Worm (Caenorhabditis elegans) whole organism, midembryonic: ENCODE results near the gene Y47D7A.7.

Experiments
- T22C8.4 ChIP-seq: fragments of 200-800 bp; sonication (Bioruptor generic); IDR thresholded peaks from 2 replicates; pipeline ENCODE4 v1.3.6; 2022; ENCODE audit warnings: missing genetic modification characterization, missing compliant biosample characterization
- cog-1 ChIP-seq: sonication (generic microtip); optimal IDR thresholded peaks from 2 replicates; lab custom pipeline; 2016; ENCODE audit warnings: missing genetic modification characterization, missing compliant biosample characterization
- flt-1 ChIP-seq: fragments of 200-800 bp; sonication (Bioruptor generic); IDR thresholded peaks from 2 replicates; pipeline ENCODE4 v1.3.6; 2022; ENCODE audit warnings: missing genetic modification characterization, missing compliant biosample characterization
- klf-2 ChIP-seq: fragments of 200-800 bp; sonication (Bioruptor generic); conservative IDR thresholded peaks from 2 replicates; pipeline ENCODE4 v1.3.6; 2022; ENCODE audit warnings: missing genetic modification reagents, missing genetic modification characterization, missing compliant biosample characterization
- med-1 ChIP-seq: sonication (generic microtip); optimal IDR thresholded peaks from 2 replicates; lab custom pipeline; 2017; ENCODE audit warnings: missing genetic modification characterization, mild to moderate bottlenecking, missing compliant biosample characterization, antibody characterized with exemption, missing genetic modification reagents; ENCODE audit not compliant: insufficient read depth
- ref-1 ChIP-seq: fragments of 200-800 bp; sonication (Bioruptor generic); conservative IDR thresholded peaks from 2 replicates; pipeline ENCODE4 v1.3.6; 2022; ENCODE audit warnings: missing genetic modification reagents, missing genetic modification characterization, missing compliant biosample characterization
- tab-1 ChIP-seq: fragments of 200-800 bp; sonication (Bioruptor generic); IDR thresholded peaks from 2 replicates; pipeline ENCODE4 v1.3.6; 2022; ENCODE audit warnings: missing genetic modification characterization, missing compliant biosample characterization
- ztf-23 ChIP-seq: fragments of 200-800 bp; sonication (Bioruptor generic); IDR thresholded peaks from 2 replicates; pipeline ENCODE4 v1.3.6; 2022; ENCODE audit warnings: missing genetic modification reagents, missing genetic modification characterization, missing compliant biosample characterization
- ztf-29 ChIP-seq: fragments of 200-800 bp; sonication (Bioruptor generic); IDR thresholded peaks from 2 replicates; pipeline ENCODE4 v1.3.6; 2022; ENCODE audit warnings: missing genetic modification reagents, missing genetic modification characterization, missing compliant biosample characterization

The Y47D7A.7 gene

ce11 chrV:4419767-4420322, at the start of gene Y47D7A.7, which contains the start of gene Y47D7A.2:
Y47D7A.7 (minus strand) TSS chrV:4419867.
Y47D7A.2 (plus strand) TSS chrV:4420272.
- no peak for TF ChIP-seq flt-1
- no peak for TF ChIP-seq med-1
- no peak for TF ChIP-seq ref-1 (GFP tag; lab: Robert Waterston, UW)
- TF ChIP-seq T22C8.4: no peak
- no peak for TF ChIP-seq cog-1
- TF ChIP-seq ztf-29 (GFP tag; lab: Robert Waterston, UW): no peak
- no peak for TF ChIP-seq ztf-23
- TF ChIP-seq tab-1 (GFP tag; lab: Robert Waterston, UW): no peak
- no peak for TF ChIP-seq klf-2 (GFP tag; lab: Robert Waterston, UW)

ce11 chrV:4454634-4455033, 35.0 kb upstream of the Y47D7A.7 start, which contains the start of gene gnrr-5:
gnrr-5 (minus strand) TSS chrV:4454734.
- TF ChIP-seq klf-2 (GFP tag; lab: Robert Waterston, UW): no peak
- no peak for TF ChIP-seq ztf-29 (GFP tag; lab: Robert Waterston, UW)
- no peak for TF ChIP-seq flt-1
- TF ChIP-seq T22C8.4: no peak
- no peak for TF ChIP-seq ztf-23
- no peak for TF ChIP-seq ref-1 (GFP tag; lab: Robert Waterston, UW)
- TF ChIP-seq med-1: no peak
- no peak for TF ChIP-seq tab-1 (GFP tag; lab: Robert Waterston, UW)
- no peak for TF ChIP-seq cog-1

ce11 chrV:4450523-4451089, 30.9 kb upstream of the Y47D7A.7 start, which contains the start of gene rft-2:
rft-2 (minus strand) TSS chrV:4450563.
- no peak for TF ChIP-seq T22C8.4
- no peak for TF ChIP-seq ref-1 (GFP tag; lab: Robert Waterston, UW)
- no peak for TF ChIP-seq ztf-23
- TF ChIP-seq tab-1 (GFP tag; lab: Robert Waterston, UW): no peak
- TF ChIP-seq cog-1: no peak
- TF ChIP-seq flt-1: no peak

- no peak for TF ChIP-seq flt-1
- no peak for TF ChIP-seq ztf-23
- no peak for TF ChIP-seq T22C8.4
- no peak for TF ChIP-seq ref-1 (GFP tag; lab: Robert Waterston, UW)
- no peak for TF ChIP-seq cog-1
- TF ChIP-seq tab-1 (GFP tag; lab: Robert Waterston, UW): no peak
- no peak for TF ChIP-seq med-1
- TF ChIP-seq klf-2 (GFP tag; lab: Robert Waterston, UW): no peak
- TF ChIP-seq ztf-29 (GFP tag; lab: Robert Waterston, UW): no peak
Measured at ce11 chrV:4447637-4448036, 28.0 kb upstream of the Y47D7A.7 start.

ce11 chrV:4442749-4443381, 23.2 kb upstream of the Y47D7A.7 start, which contains the start of gene rft-1:
rft-1 (minus strand) TSS chrV:4443223.
- TF ChIP-seq tab-1 (GFP tag; lab: Robert Waterston, UW) (no peak), ztf-29 (GFP tag; lab: Robert Waterston, UW) (no peak), med-1 (no peak), klf-2 (GFP tag; lab: Robert Waterston, UW) (no peak)

- no peak for TF ChIP-seq med-1
- TF ChIP-seq T22C8.4: no peak
- no peak for TF ChIP-seq ref-1 (GFP tag; lab: Robert Waterston, UW)
- TF ChIP-seq tab-1 (GFP tag; lab: Robert Waterston, UW): no peak
- TF ChIP-seq cog-1: no peak
- no peak for TF ChIP-seq klf-2 (GFP tag; lab: Robert Waterston, UW)
- TF ChIP-seq ztf-23: no peak
- TF ChIP-seq flt-1: no peak
- TF ChIP-seq ztf-29 (GFP tag; lab: Robert Waterston, UW): no peak
Measured at ce11 chrV:4437215-4437614, 17.5 kb upstream of the Y47D7A.7 start.

ce11 chrV:4435411-4435981, 15.8 kb upstream of the Y47D7A.7 start, which contains the start of gene Y47D7A.13:
Y47D7A.13 (minus strand) TSS chrV:4435927.
- TF ChIP-seq ztf-29 (GFP tag; lab: Robert Waterston, UW) (no peak), T22C8.4 (no peak), flt-1 (no peak), ref-1 (GFP tag; lab: Robert Waterston, UW) (no peak), med-1 (no peak), klf-2 (GFP tag; lab: Robert Waterston, UW) (no peak), ztf-23 (no peak), cog-1 (no peak), tab-1 (GFP tag; lab: Robert Waterston, UW) (no peak)

ce11 chrV:4432783-4433237, 13.1 kb upstream of the Y47D7A.7 start, which contains the start of gene Y47D7A.15:
Y47D7A.15 (minus strand) TSS chrV:4433187.
- TF ChIP-seq T22C8.4 (no peak), flt-1 (0 out of 2 replicates have a peak, but pooled peaks have one; percentile 39)

- TF ChIP-seq klf-2 (GFP tag; lab: Robert Waterston, UW) (no peak), flt-1 (no peak), ztf-23 (no peak), ref-1 (GFP tag; lab: Robert Waterston, UW) (no peak), T22C8.4 (no peak), med-1 (no peak), tab-1 (GFP tag; lab: Robert Waterston, UW) (no peak), ztf-29 (GFP tag; lab: Robert Waterston, UW) (no peak), cog-1 (no peak)
Measured at ce11 chrV:4429576-4429975, 9.9 kb upstream of the Y47D7A.7 start, which contains the start of gene Y47D7A.12. Y47D7A.12 (minus strand) TSS chrV:4429676.

ce11 chrV:4428202-4428601, 8.5 kb upstream of the Y47D7A.7 start, which contains the start of gene Y47D7A.11:
Y47D7A.11 (minus strand) TSS chrV:4428302.
- TF ChIP-seq T22C8.4: no peak
- TF ChIP-seq ztf-29 (GFP tag; lab: Robert Waterston, UW): no peak
- TF ChIP-seq ztf-23: no peak
- TF ChIP-seq med-1: no peak
- TF ChIP-seq tab-1 (GFP tag; lab: Robert Waterston, UW): no peak
- no peak for TF ChIP-seq cog-1
- TF ChIP-seq klf-2 (GFP tag; lab: Robert Waterston, UW): no peak
- TF ChIP-seq ref-1 (GFP tag; lab: Robert Waterston, UW): no peak
- no peak for TF ChIP-seq flt-1
